Fruit fly (Drosophila melanogaster) whole organism, embryonic: ENCODE data around the gene RhoGAP19D.

ENCODE experiments used
- Bgb ChIP-seq: fragments of 200-800 bp; sonication (Bioruptor generic); IDR thresholded peaks from 2 replicates; pipeline ENCODE4 v1.3.6; 2022; ENCODE audit warnings: missing biosample characterization, missing genetic modification characterization; ENCODE audit not compliant: partially characterized antibody
- CG1024 ChIP-seq: fragments of 200-800 bp; sonication (Bioruptor generic); IDR thresholded peaks from 2 replicates; pipeline ENCODE4 v1.3.6; 2022; ENCODE audit warnings: missing biosample characterization, missing genetic modification characterization
- CG10654 ChIP-seq: fragments of 200-800 bp; sonication (Bioruptor generic); optimal IDR thresholded peaks from 2 replicates; lab custom pipeline; 2016; ENCODE audit warnings: missing biosample characterization, missing genetic modification characterization
- CG11093 ChIP-seq: fragments of 200-800 bp; sonication (Bioruptor generic); IDR thresholded peaks from 3 replicates; pipeline ENCODE4 v1.3.6; 2022; ENCODE audit warnings: missing biosample characterization, missing genetic modification characterization
- CG11695 ChIP-seq: fragments of 200-800 bp; sonication (Bioruptor generic); IDR thresholded peaks from 3 replicates; pipeline ENCODE4 v1.3.6; 2022; ENCODE audit warnings: missing biosample characterization, missing genetic modification characterization
- CG1233 ChIP-seq: fragments of 200-800 bp; sonication (Bioruptor generic); optimal IDR thresholded peaks from 4 replicates; lab custom pipeline; 2018; ENCODE audit warnings: missing biosample characterization, mild to moderate bottlenecking, missing genetic modification characterization
- CG12391 ChIP-seq: fragments of 200-800 bp; sonication (Bioruptor generic); optimal IDR thresholded peaks from 3 replicates; lab custom pipeline; 2018; ENCODE audit warnings: missing biosample characterization, mild to moderate bottlenecking, missing genetic modification characterization, moderate library complexity
- CG14050 ChIP-seq: fragments of 200-800 bp; sonication (Bioruptor generic); IDR thresholded peaks from 3 replicates; pipeline ENCODE4 v1.3.6; 2022; ENCODE audit warnings: missing biosample characterization, missing genetic modification characterization
- CG17328 ChIP-seq: fragments of 200-800 bp; sonication (Bioruptor generic); IDR thresholded peaks from 2 replicates; pipeline ENCODE4 v1.3.6; 2022; ENCODE audit warnings: missing biosample characterization, missing genetic modification characterization
- CG17361 ChIP-seq: fragments of 200-800 bp; sonication (Bioruptor generic); IDR thresholded peaks from 3 replicates; pipeline ENCODE4 v1.3.6; 2022; ENCODE audit warnings: missing biosample characterization, missing genetic modification characterization
- CG17385 ChIP-seq: fragments of 200-800 bp; sonication (Bioruptor generic); optimal IDR thresholded peaks from 3 replicates; lab custom pipeline; 2018; ENCODE audit warnings: missing biosample characterization, mild to moderate bottlenecking, missing genetic modification characterization
- CG3163 ChIP-seq: fragments of 200-800 bp; sonication (Bioruptor generic); optimal IDR thresholded peaks from 3 replicates; lab custom pipeline; 2016; ENCODE audit warnings: missing biosample characterization, missing genetic modification characterization
- CG34422 ChIP-seq: fragments of 200-800 bp; sonication (Bioruptor generic); IDR thresholded peaks from 3 replicates; pipeline ENCODE4 v1.3.6; 2022; ENCODE audit warnings: missing biosample characterization, missing genetic modification characterization
- CG6813 ChIP-seq: fragments of 200-800 bp; sonication (Bioruptor generic); optimal IDR thresholded peaks from 2 replicates; lab custom pipeline; 2017; ENCODE audit warnings: missing biosample characterization, missing genetic modification characterization, mild to moderate bottlenecking, moderate library complexity, missing genetic modification reagents
- CG7786 ChIP-seq: fragments of 200-800 bp; sonication (Bioruptor generic); optimal IDR thresholded peaks from 2 replicates; lab custom pipeline; 2016; ENCODE audit warnings: missing biosample characterization, missing genetic modification characterization
- CG9609 ChIP-seq: fragments of 200-800 bp; sonication (Bioruptor generic); optimal IDR thresholded peaks from 3 replicates; lab custom pipeline; 2016; ENCODE audit warnings: missing biosample characterization, missing genetic modification characterization
- E2f1 ChIP-seq: fragments of 200-800 bp; sonication (Bioruptor generic); IDR thresholded peaks from 2 replicates; pipeline ENCODE4 v1.3.6; 2022; ENCODE audit warnings: missing biosample characterization, missing genetic modification characterization
- Gug ChIP-seq: fragments of 200-800 bp; sonication (Bioruptor generic); IDR thresholded peaks from 4 replicates; pipeline ENCODE4 v1.3.6; 2022; ENCODE audit warnings: missing biosample characterization, missing genetic modification characterization
- HLH3B ChIP-seq: fragments of 200-800 bp; sonication (Bioruptor generic); IDR thresholded peaks from 2 replicates; pipeline ENCODE4 v1.3.6; 2022; ENCODE audit warnings: missing biosample characterization, missing genetic modification characterization
- Oli ChIP-seq: fragments of 200-800 bp; sonication (Bioruptor generic); optimal IDR thresholded peaks from 2 replicates; lab custom pipeline; 2018; ENCODE audit warnings: missing biosample characterization, mild to moderate bottlenecking, missing genetic modification characterization, moderate library complexity
- Sox100B ChIP-seq: fragments of 200-800 bp; sonication (Bioruptor generic); optimal IDR thresholded peaks from 3 replicates; lab custom pipeline; 2018; ENCODE audit warnings: missing biosample characterization, mild to moderate bottlenecking, missing genetic modification characterization
- Ssrp ChIP-seq: fragments of 200-800 bp; sonication (Bioruptor generic); optimal IDR thresholded peaks from 2 replicates; lab custom pipeline; 2018; ENCODE audit warnings: missing biosample characterization, mild to moderate bottlenecking, missing genetic modification characterization, moderate library complexity
- Trl ChIP-seq, 3 experiments: fragments of >200 bp in 2 of 3; fragments of 200-800 bp in 1 of 3; sonication (Bioruptor generic) in 1 of 3; optimal IDR thresholded peaks; 2 replicates in 1 of 3; 3 replicates in 2 of 3; lab custom pipeline; 2016 to 2017; ENCODE audit warnings: missing biosample characterization in 1 of 3, missing genetic modification characterization in 1 of 3
- Xrp1 ChIP-seq: fragments of 200-800 bp; sonication (Bioruptor generic); IDR thresholded peaks from 2 replicates; pipeline ENCODE4 v1.3.6; 2022; ENCODE audit warnings: missing biosample characterization, missing genetic modification characterization
- ara ChIP-seq: fragments of 200-800 bp; sonication (Bioruptor generic); IDR thresholded peaks from 2 replicates; pipeline ENCODE4 v1.3.6; 2022; ENCODE audit warnings: missing biosample characterization, missing genetic modification characterization
- bab2 ChIP-seq: fragments of 200-800 bp; sonication (Bioruptor generic); optimal IDR thresholded peaks from 2 replicates; lab custom pipeline; 2016; ENCODE audit warnings: missing biosample characterization, missing genetic modification characterization
- chif ChIP-seq, 2 experiments: fragments of 200-800 bp; sonication (Bioruptor generic); optimal IDR thresholded peaks; 3 replicates each; lab custom pipeline; 2016; ENCODE audit warnings: missing biosample characterization in 2 of 2, missing genetic modification characterization in 2 of 2
- dmrt11E ChIP-seq: fragments of 200-800 bp; sonication (Bioruptor generic); optimal IDR thresholded peaks from 3 replicates; lab custom pipeline; 2018; ENCODE audit warnings: missing biosample characterization, mild to moderate bottlenecking, missing genetic modification characterization, moderate library complexity
- dysf ChIP-seq: fragments of 200-800 bp; sonication (Bioruptor generic); IDR thresholded peaks from 3 replicates; pipeline ENCODE4 v1.3.6; 2022; ENCODE audit warnings: missing biosample characterization, missing genetic modification characterization
- fd3F ChIP-seq: fragments of 200-800 bp; sonication (Bioruptor generic); optimal IDR thresholded peaks from 2 replicates; lab custom pipeline; 2018; ENCODE audit warnings: missing biosample characterization, mild to moderate bottlenecking, missing genetic modification characterization, moderate library complexity
- grau ChIP-seq: fragments of 200-800 bp; optimal IDR thresholded peaks from 3 replicates; lab custom pipeline; 2019; ENCODE audit warnings: missing biosample characterization, mild to moderate bottlenecking, missing genetic modification characterization, moderate library complexity
- hbn ChIP-seq: fragments of 200-800 bp; sonication (Bioruptor generic); IDR thresholded peaks from 2 replicates; pipeline ENCODE4 v1.3.6; 2022; ENCODE audit warnings: missing biosample characterization, missing genetic modification characterization; ENCODE audit not compliant: partially characterized antibody
- klu ChIP-seq: fragments of 200-800 bp; sonication (Bioruptor generic); IDR thresholded peaks from 2 replicates; pipeline ENCODE4 v1.3.6; 2022; ENCODE audit warnings: missing biosample characterization, missing genetic modification characterization
- lilli ChIP-seq: fragments of 200-800 bp; sonication (Bioruptor generic); optimal IDR thresholded peaks from 3 replicates; lab custom pipeline; 2016; ENCODE audit warnings: missing biosample characterization, missing genetic modification characterization
- nerfin-1 ChIP-seq: fragments of 200-800 bp; sonication (Bioruptor generic); optimal IDR thresholded peaks from 3 replicates; lab custom pipeline; 2019; ENCODE audit warnings: missing biosample characterization, mild to moderate bottlenecking, missing genetic modification characterization, moderate library complexity
- nmo ChIP-seq: fragments of 200-800 bp; sonication (Bioruptor generic); optimal IDR thresholded peaks from 2 replicates; lab custom pipeline; 2018; ENCODE audit warnings: missing biosample characterization, mild to moderate bottlenecking, missing genetic modification characterization, moderate library complexity
- peb ChIP-seq: fragments of 200-800 bp; sonication (Bioruptor generic); IDR thresholded peaks from 2 replicates; pipeline ENCODE4 v1.3.6; 2022; ENCODE audit warnings: missing biosample characterization, missing genetic modification characterization
- prd ChIP-seq, 3 experiments: fragments of >200 bp in 2 of 3; fragments of 200-800 bp in 1 of 3; sonication (Bioruptor generic) in 1 of 3; optimal IDR thresholded peaks in 2 of 3; IDR thresholded peaks in 1 of 3; 2 replicates in 2 of 3; 3 replicates in 1 of 3; pipeline versions ENCODE4 v1.3.6 to Lab custom; 2017 to 2022; ENCODE audit warnings: missing biosample characterization in 1 of 3, missing genetic modification characterization in 1 of 3
- pros ChIP-seq: fragments of 200-800 bp; sonication (Bioruptor generic); optimal IDR thresholded peaks from 3 replicates; lab custom pipeline; 2019; ENCODE audit warnings: missing biosample characterization, mild to moderate bottlenecking, missing genetic modification characterization, moderate library complexity
- pum ChIP-seq: fragments of 200-800 bp; sonication (Bioruptor generic); optimal IDR thresholded peaks from 2 replicates; lab custom pipeline; 2016; ENCODE audit warnings: missing biosample characterization, missing genetic modification characterization
- pzg ChIP-seq: fragments of 200-800 bp; sonication (Bioruptor generic); optimal IDR thresholded peaks from 3 replicates; lab custom pipeline; 2018; ENCODE audit warnings: missing biosample characterization, mild to moderate bottlenecking, missing genetic modification characterization, moderate library complexity
- ranshi ChIP-seq: fragments of 200-800 bp; sonication (Bioruptor generic); IDR thresholded peaks from 2 replicates; pipeline ENCODE4 v1.3.6; 2022; ENCODE audit warnings: missing biosample characterization, missing genetic modification characterization
- sd ChIP-seq: fragments of 200-800 bp; sonication (Bioruptor generic); optimal IDR thresholded peaks from 3 replicates; lab custom pipeline; 2018; ENCODE audit warnings: missing biosample characterization, mild to moderate bottlenecking, missing genetic modification characterization, moderate library complexity
- shn ChIP-seq: fragments of 200-800 bp; sonication (Bioruptor generic); optimal IDR thresholded peaks from 3 replicates; lab custom pipeline; 2016; ENCODE audit warnings: missing biosample characterization, missing genetic modification characterization
- twi ChIP-seq: fragments of 200-800 bp; optimal IDR thresholded peaks from 2 replicates; lab custom pipeline; 2019; ENCODE audit warnings: missing biosample characterization, mild to moderate bottlenecking, missing genetic modification characterization, moderate library complexity
- wor ChIP-seq: fragments of 200-800 bp; sonication (Bioruptor generic); IDR thresholded peaks from 2 replicates; pipeline ENCODE4 v1.3.6; 2022; ENCODE audit warnings: missing biosample characterization, missing genetic modification characterization
- zfh1 ChIP-seq: fragments of 200-800 bp; sonication (Bioruptor generic); IDR thresholded peaks from 3 replicates; pipeline ENCODE4 v1.3.6; 2022; ENCODE audit warnings: missing biosample characterization, missing genetic modification characterization

RhoGAP19D gene

dm6 chrX:20519049-20519448 is 8.6 kb upstream of the RhoGAP19D start (continued):
- TF ChIP-seq pzg (GFP tag; lab: Kevin White, UChicago) (no peak), CG10654 (GFP tag; lab: Kevin White, UChicago) (peak; percentile 5), CG17328 (peak; percentile 68), CG11093 (GFP tag; lab: Robert Waterston, UW) (0 out of 3 replicates have a peak, but pooled peaks have one; percentile 38), zfh1 (peak; percentile 52; the same call in 1 of the 3 replicates), HLH3B (GFP tag; lab: Robert Waterston, UW) (peak; percentile 42; the same call in 1 of the 2 replicates), CG17385 (GFP tag; lab: Kevin White, UChicago) (peak; percentile 44), dysf (GFP tag; lab: Robert Waterston, UW) (peak; percentile 72), CG34422 (GFP tag; lab: Robert Waterston, UW) (0 out of 3 replicates have a peak, but pooled peaks have one; percentile 55), sd (tag; lab: Kevin White, UChicago) (no peak), CG11695 (GFP tag; lab: Robert Waterston, UW) (0 out of 3 replicates have a peak, but pooled peaks have one; percentile 42), CG12391 (tag; lab: Kevin White, UChicago) (peak; percentile 48), prd (optimal IDR thresholded peaks at IDR 0.05; lab: Kevin White, UChicago) (no peak), prd (GFP tag; IDR thresholded peaks at IDR 0.05; lab: Robert Waterston, UW) (peak; percentile 66), CG7786 (peak; percentile 46), E2f1 (GFP tag; lab: Robert Waterston, UW) (0 out of 2 replicates have a peak, but pooled peaks have one; percentile 39), nerfin-1 (tag; lab: Kevin White, UChicago) (peak; percentile 24), Trl (optimal IDR thresholded peaks at IDR 0.05; lab: Kevin White, UChicago) (no peak), Trl (GFP tag; optimal IDR thresholded peaks at IDR 0.05; lab: Kevin White, UChicago) (no peak), shn (GFP tag; lab: Kevin White, UChicago) (peak; percentile 40), pum (peak; percentile 45), Oli (peak; percentile 64), CG1024 (GFP tag; lab: Robert Waterston, UW) (peak; percentile 24; the same call in 1 of the 2 replicates), wor (peak; percentile 40; the same call in 1 of the 2 replicates), peb (no peak), chif (GFP tag; optimal IDR thresholded peaks at IDR 0.05; lab: Kevin White, UChicago) (peak; percentile 21 to 53), Bgb (GFP tag; lab: Robert Waterston, UW) (no peak), Gug (GFP tag; lab: Robert Waterston, UW) (0 out of 4 replicates have a peak, but pooled peaks have one; percentile 9), CG17361 (GFP tag; lab: Robert Waterston, UW) (0 out of 3 replicates have a peak, but pooled peaks have one; percentile 13), Ssrp (peak; percentile 20), bab2 (GFP tag; lab: Kevin White, UChicago) (peak; percentile 8), CG6813 (GFP tag; lab: Kevin White, UChicago) (no peak), ara (GFP tag; lab: Robert Waterston, UW) (0 out of 2 replicates have a peak, but pooled peaks have one; percentile 43), hbn (GFP tag; lab: Robert Waterston, UW) (no peak), CG9609 (GFP tag; lab: Kevin White, UChicago) (peak; percentile 45), lilli (GFP tag; lab: Kevin White, UChicago) (peak; percentile 46), CG14050 (0 out of 3 replicates have a peak, but pooled peaks have one; percentile 21), twi (tag; lab: Kevin White, UChicago) (no peak), Xrp1 (GFP tag; lab: Robert Waterston, UW) (peak; percentile 51; the same call in 1 of the 2 replicates), nmo (GFP tag; lab: Kevin White, UChicago) (peak; percentile 7), ranshi (peak; percentile 52; the same call in 1 of the 2 replicates), CG3163 (GFP tag; lab: Kevin White, UChicago) (peak; percentile 7), grau (tag; lab: Kevin White, UChicago) (peak; percentile 52), klu (GFP tag; lab: Robert Waterston, UW) (0 out of 2 replicates have a peak, but pooled peaks have one; percentile 31), Sox100B (GFP tag; lab: Kevin White, UChicago) (peak; percentile 42), CG1233 (GFP tag; lab: Kevin White, UChicago) (peak; percentile 9), fd3F (GFP tag; lab: Kevin White, UChicago) (peak; percentile 16), dmrt11E (tag; lab: Kevin White, UChicago) (peak; percentile 37), pros (GFP tag; lab: Kevin White, UChicago) (no peak)
